Fruit fly (Drosophila melanogaster): ENCODE measurements around the gene CtsL4.

CtsL4 gene

dm6 chr2L:10321036-10321583, 35.3 kb downstream of the CtsL4 start (continued):
- TF ChIP-seq ham (GFP tag; IDR thresholded peaks at IDR 0.05) (no peak), CG1233 (GFP tag; optimal IDR thresholded peaks at IDR 0.05) (no peak), slp2 (GFP tag; optimal IDR thresholded peaks at IDR 0.05) (peak; percentile 10), Sox100B (GFP tag; optimal IDR thresholded peaks at IDR 0.05) (peak; percentile 33), ems (GFP tag; optimal IDR thresholded peaks at IDR 0.05) (no peak), salm (tag; optimal IDR thresholded peaks at IDR 0.05) (no peak), zfh2 (GFP tag; optimal IDR thresholded peaks at IDR 0.05) (peak; percentile 35), CG16815 (GFP tag; optimal IDR thresholded peaks at IDR 0.05) (no peak), pho (GFP tag; optimal IDR thresholded peaks at IDR 0.05) (no peak), CG17361 (GFP tag; IDR thresholded peaks at IDR 0.05) (peak; percentile 43; the same call in 1 of the 3 replicates), CG3407 (GFP tag; optimal IDR thresholded peaks at IDR 0.05) (no peak), org-1 (GFP tag; optimal IDR thresholded peaks at IDR 0.05) (no peak), CG9437 (GFP tag; optimal IDR thresholded peaks at IDR 0.05) (peak; percentile 7), Mad (GFP tag; optimal IDR thresholded peaks at IDR 0.05) (no peak), jigr1 (GFP tag; IDR thresholded peaks at IDR 0.05) (no peak), CG3847 (GFP tag; IDR thresholded peaks at IDR 0.05) (no peak), H2.0 (GFP tag; IDR thresholded peaks at IDR 0.05) (no peak), CG10565 (GFP tag; optimal IDR thresholded peaks at IDR 0.05) (no peak), CG10431 (GFP tag; optimal IDR thresholded peaks at IDR 0.05) (no peak), pum (GFP tag; optimal IDR thresholded peaks at IDR 0.05) (peak; percentile 2), Atf-2 (GFP tag; optimal IDR thresholded peaks at IDR 0.05) (no peak), ATbp (GFP tag; optimal IDR thresholded peaks at IDR 0.05) (no peak), gsb (GFP tag; IDR thresholded peaks at IDR 0.05) (no peak), CG7786 (GFP tag; optimal IDR thresholded peaks at IDR 0.05) (no peak), CG5953 (GFP tag; IDR thresholded peaks at IDR 0.05) (0 out of 2 replicates have a peak, but pooled peaks have one; percentile 10), dpn (GFP tag; optimal IDR thresholded peaks at IDR 0.05) (peak; percentile 6 to 28), ara (GFP tag; IDR thresholded peaks at IDR 0.05) (no peak; the same call in 1 of the 2 replicates), CG11456 (GFP tag; IDR thresholded peaks at IDR 0.05) (no peak), sqz (GFP tag; optimal IDR thresholded peaks at IDR 0.05) (peak; percentile 51), nerfin-1 (tag; optimal IDR thresholded peaks at IDR 0.05) (peak; percentile 10), H15 (GFP tag; IDR thresholded peaks at IDR 0.05) (0 out of 3 replicates have a peak, but pooled peaks have one; percentile 10), CG17802 (tag; optimal IDR thresholded peaks at IDR 0.05) (no peak), BEAF-32 (GFP tag; optimal IDR thresholded peaks at IDR 0.05) (peak; percentile 78), CG3281 (GFP tag; optimal IDR thresholded peaks at IDR 0.05) (peak; percentile 49), stwl (tag; optimal IDR thresholded peaks at IDR 0.05) (no peak), CG12744 (GFP tag; optimal IDR thresholded peaks at IDR 0.05) (no peak), hb (GFP tag; IDR thresholded peaks at IDR 0.05; ENCODE audit: partially characterized antibody) (peak; percentile 68; the same call in 1 of the 3 replicates), stc (GFP tag; IDR thresholded peaks at IDR 0.05) (no peak), shn (GFP tag; optimal IDR thresholded peaks at IDR 0.05) (no peak), Dll (GFP tag; IDR thresholded peaks at IDR 0.05; ENCODE audit: partially characterized antibody) (peak; percentile 79), CG2875 (GFP tag; optimal IDR thresholded peaks at IDR 0.05) (no peak), CG7372 (GFP tag; IDR thresholded peaks at IDR 0.05) (no peak), sna (GFP tag; IDR thresholded peaks at IDR 0.05; ENCODE audit: partially characterized antibody) (no peak; the same call in none of the 2 replicates), phol (tag; optimal IDR thresholded peaks at IDR 0.05) (peak; percentile 7), Hr3 (GFP tag; optimal IDR thresholded peaks at IDR 0.05) (no peak), emc (GFP tag; optimal IDR thresholded peaks at IDR 0.05) (no peak), tgo (GFP tag; IDR thresholded peaks at IDR 0.05) (no peak), zen (tag; optimal IDR thresholded peaks at IDR 0.05) (no peak), Ets65A (GFP tag) (peak; percentile 85), pnt (GFP tag; optimal IDR thresholded peaks at IDR 0.05) (no peak), inv (GFP tag; IDR thresholded peaks at IDR 0.05; ENCODE audit: partially characterized antibody) (peak; percentile 86)
